Worm (Caenorhabditis elegans) whole organism, L4 larva: ENCODE measurements around the gene suds-3.

ENCODE experiments used
- D1046.2 ChIP-seq: fragments of 200-800 bp; sonication (Bioruptor generic); IDR thresholded peaks from 2 replicates; pipeline ENCODE4 v1.3.6; 2022; ENCODE audit warnings: missing genetic modification characterization, missing compliant biosample characterization
- T20F7.1 ChIP-seq: fragments of 200-800 bp; sonication (Bioruptor generic); optimal IDR thresholded peaks from 2 replicates; lab custom pipeline; 2018; ENCODE audit warnings: mild to moderate bottlenecking, missing genetic modification characterization, missing compliant biosample characterization
- aha-1 ChIP-seq: fragments of 150-350 bp; peaks from one replicate; lab custom pipeline; 2014; ENCODE audit warnings: missing biosample characterization, missing genetic modification characterization
- aly-2 ChIP-seq: sonication (generic microtip); optimal IDR thresholded peaks from 2 replicates; lab custom pipeline; 2018; ENCODE audit warnings: missing biosample characterization, missing genetic modification characterization
- ama-1 ChIP-seq: fragments of 150-350 bp; optimal IDR thresholded peaks from 2 replicates; lab custom pipeline; 2014; ENCODE audit warnings: inconsistent platforms, mixed read lengths
- arid-1 ChIP-seq: fragments of 200-800 bp; sonication (Bioruptor generic); conservative IDR thresholded peaks from 2 replicates; pipeline ENCODE4 v1.3.6; 2022; ENCODE audit warnings: missing genetic modification reagents, missing genetic modification characterization, missing compliant biosample characterization
- ceh-20 ChIP-seq: fragments of 200-800 bp; sonication (Bioruptor generic); IDR thresholded peaks from 2 replicates; pipeline ENCODE4 v1.3.6; 2022; ENCODE audit warnings: missing genetic modification reagents, missing genetic modification characterization, missing compliant biosample characterization
- ceh-28 ChIP-seq: fragments of 150-350 bp; optimal IDR thresholded peaks from 2 replicates; lab custom pipeline; 2014; ENCODE audit warnings: missing biosample characterization, missing genetic modification reagents, missing genetic modification characterization
- cey-2 ChIP-seq: sonication (generic microtip); optimal IDR thresholded peaks from 3 replicates; lab custom pipeline; 2017; ENCODE audit warnings: missing genetic modification characterization, mild to moderate bottlenecking, missing compliant biosample characterization, antibody characterized with exemption, borderline replicate concordance; ENCODE audit not compliant: insufficient read depth
- daf-16 ChIP-seq, 3 experiments: sonication (generic microtip); optimal IDR thresholded peaks; 2 replicates each; lab custom pipeline; 2016 to 2017; ENCODE audit warnings: missing genetic modification characterization in 3 of 3, missing genetic modification reagents in 3 of 3, mild to moderate bottlenecking in 2 of 3, missing compliant biosample characterization in 2 of 3, missing biosample characterization in 1 of 3, moderate library complexity in 1 of 3
- daf-19 ChIP-seq: fragments of 200-800 bp; sonication (Bioruptor generic); conservative IDR thresholded peaks from 2 replicates; pipeline ENCODE4 v1.3.6; 2022; ENCODE audit warnings: missing genetic modification characterization, missing compliant biosample characterization
- daf-8 ChIP-seq: fragments of 200-800 bp; sonication (Bioruptor generic); IDR thresholded peaks from 2 replicates; pipeline ENCODE4 v1.3.6; 2022; ENCODE audit warnings: missing genetic modification characterization, missing compliant biosample characterization
- dmd-6 ChIP-seq: fragments of 200-800 bp; sonication (Bioruptor generic); IDR thresholded peaks from 2 replicates; pipeline ENCODE4 v1.3.6; 2022; ENCODE audit warnings: missing genetic modification reagents, missing genetic modification characterization, missing compliant biosample characterization
- dve-1 ChIP-seq: sonication (generic microtip); optimal IDR thresholded peaks from 2 replicates; lab custom pipeline; 2017; ENCODE audit warnings: antibody characterized with exemption, mild to moderate bottlenecking, missing genetic modification characterization, missing compliant biosample characterization; ENCODE audit not compliant: insufficient read depth
- egl-27 ChIP-seq: sonication (generic microtip); optimal IDR thresholded peaks from 3 replicates; lab custom pipeline; 2017; ENCODE audit warnings: missing biosample characterization, missing genetic modification reagents, missing genetic modification characterization
- fos-1 ChIP-seq: fragments of 150-350 bp; optimal IDR thresholded peaks from 2 replicates; lab custom pipeline; 2014; ENCODE audit warnings: missing biosample characterization, missing genetic modification characterization
- gei-8 ChIP-seq: fragments of 200-800 bp; sonication (Bioruptor generic); optimal IDR thresholded peaks from 2 replicates; lab custom pipeline; 2018; ENCODE audit warnings: mild to moderate bottlenecking, missing genetic modification characterization, missing compliant biosample characterization
- hlh-11 ChIP-seq: fragments of 200-800 bp; sonication (Bioruptor generic); optimal IDR thresholded peaks from 2 replicates; lab custom pipeline; 2018; ENCODE audit warnings: mild to moderate bottlenecking, missing genetic modification characterization, missing compliant biosample characterization
- hlh-30 ChIP-seq: sonication (generic microtip); optimal IDR thresholded peaks from 2 replicates; lab custom pipeline; 2017; ENCODE audit warnings: antibody characterized with exemption, mild to moderate bottlenecking, missing genetic modification characterization, missing compliant biosample characterization; ENCODE audit not compliant: insufficient read depth
- hmg-1.1 ChIP-seq: fragments of 200-800 bp; sonication (Bioruptor generic); IDR thresholded peaks from 2 replicates; pipeline ENCODE4 v1.3.6; 2022; ENCODE audit warnings: missing genetic modification reagents, missing genetic modification characterization, missing compliant biosample characterization
- lim-7 ChIP-seq: fragments of 200-800 bp; sonication (Bioruptor generic); IDR thresholded peaks from 2 replicates; pipeline ENCODE4 v1.3.6; 2022; ENCODE audit warnings: missing genetic modification characterization, missing compliant biosample characterization
- lin-29 ChIP-seq: fragments of 200-800 bp; sonication (Bioruptor generic); IDR thresholded peaks from 2 replicates; pipeline ENCODE4 v1.3.6; 2022; ENCODE audit warnings: missing genetic modification reagents, missing genetic modification characterization, missing compliant biosample characterization
- lin-39 ChIP-seq: fragments of 150-350 bp; optimal IDR thresholded peaks from 2 replicates; lab custom pipeline; 2014; ENCODE audit warnings: missing biosample characterization, missing genetic modification reagents, missing genetic modification characterization
- lir-3 ChIP-seq: sonication (generic microtip); optimal IDR thresholded peaks from 2 replicates; lab custom pipeline; 2016; ENCODE audit warnings: mild to moderate bottlenecking, missing genetic modification characterization, missing compliant biosample characterization
- madf-5 ChIP-seq, 2 experiments: fragments of 200-800 bp; sonication (Bioruptor generic); IDR thresholded peaks; 2 replicates each; pipeline ENCODE4 v1.3.6; 2022; ENCODE audit warnings: missing compliant biosample characterization in 2 of 2, missing genetic modification characterization in 2 of 2
- mdl-1 ChIP-seq, 2 experiments: fragments of 150-350 bp in 1 of 2; sonication (generic microtip) in 1 of 2; optimal IDR thresholded peaks; 2 replicates each; lab custom pipeline; 2014 to 2017; ENCODE audit warnings: missing biosample characterization in 2 of 2, missing genetic modification characterization in 2 of 2
- mep-1 ChIP-seq: fragments of 150-350 bp; sonication (generic microtip); optimal IDR thresholded peaks from 3 replicates; lab custom pipeline; 2014; ENCODE audit warnings: missing biosample characterization, missing genetic modification characterization
- nhr-25 ChIP-seq: sonication (generic microtip); optimal IDR thresholded peaks from 2 replicates; lab custom pipeline; 2017; ENCODE audit warnings: missing genetic modification characterization, mild to moderate bottlenecking, missing compliant biosample characterization, antibody characterized with exemption, moderate library complexity, borderline replicate concordance; ENCODE audit not compliant: insufficient read depth
- nhr-28 ChIP-seq: fragments of 150-350 bp; optimal IDR thresholded peaks from 2 replicates; lab custom pipeline; 2014; ENCODE audit warnings: missing biosample characterization, missing genetic modification characterization
- nhr-41 ChIP-seq: fragments of 200-800 bp; sonication (Bioruptor generic); IDR thresholded peaks from 2 replicates; pipeline ENCODE4 v1.3.6; 2022; ENCODE audit warnings: missing genetic modification reagents, missing genetic modification characterization, missing compliant biosample characterization
- nhr-48 ChIP-seq: sonication (generic microtip); optimal IDR thresholded peaks from 2 replicates; lab custom pipeline; 2016; ENCODE audit warnings: mild to moderate bottlenecking, missing genetic modification characterization, missing compliant biosample characterization
- nhr-76 ChIP-seq: fragments of 150-350 bp; optimal IDR thresholded peaks from 2 replicates; lab custom pipeline; 2014; ENCODE audit warnings: missing biosample characterization, missing genetic modification characterization
- nhr-77 ChIP-seq: fragments of 150-350 bp; optimal IDR thresholded peaks from 2 replicates; lab custom pipeline; 2014; ENCODE audit warnings: missing biosample characterization, missing genetic modification characterization
- php-3 ChIP-seq: fragments of 200-800 bp; sonication (Bioruptor generic); IDR thresholded peaks from 2 replicates; pipeline ENCODE4 v1.3.6; 2022; ENCODE audit warnings: missing genetic modification reagents, missing genetic modification characterization, missing compliant biosample characterization
- pqm-1 ChIP-seq: sonication (generic microtip); optimal IDR thresholded peaks from 2 replicates; lab custom pipeline; 2017; ENCODE audit warnings: missing biosample characterization, missing genetic modification characterization
- rbr-2 ChIP-seq: sonication (generic microtip); optimal IDR thresholded peaks from 2 replicates; lab custom pipeline; 2016; ENCODE audit warnings: missing genotype, missing genetic modification characterization, missing compliant biosample characterization
- sdz-12 ChIP-seq: fragments of 200-800 bp; sonication (Bioruptor generic); optimal IDR thresholded peaks from 2 replicates; lab custom pipeline; 2018; ENCODE audit warnings: mild to moderate bottlenecking, missing genetic modification characterization, missing compliant biosample characterization
- unc-62 ChIP-seq, 3 experiments: fragments of 150-350 bp in 1 of 3; sonication (generic microtip); optimal IDR thresholded peaks in 2 of 3; peaks in 1 of 3; 1 replicate in 1 of 3; 2 replicates in 2 of 3; lab custom pipeline; 2014 to 2017; ENCODE audit warnings: missing biosample characterization in 3 of 3, missing genetic modification characterization in 3 of 3, missing genetic modification reagents in 3 of 3, missing genotype in 1 of 3
- vab-7 ChIP-seq: fragments of 200-800 bp; sonication (Bioruptor generic); IDR thresholded peaks from 2 replicates; pipeline ENCODE4 v1.3.6; 2022; ENCODE audit warnings: missing genetic modification reagents, missing genetic modification characterization, missing compliant biosample characterization
- zip-2 ChIP-seq: fragments of 150-350 bp; optimal IDR thresholded peaks from 2 replicates; lab custom pipeline; 2014; ENCODE audit warnings: missing biosample characterization, missing genetic modification characterization
- ztf-11 ChIP-seq: fragments of 150-350 bp; optimal IDR thresholded peaks from 2 replicates; lab custom pipeline; 2014; ENCODE audit warnings: missing biosample characterization, missing genetic modification characterization
- ztf-7 ChIP-seq: fragments of 150-350 bp; optimal IDR thresholded peaks from 2 replicates; lab custom pipeline; 2014; ENCODE audit warnings: missing biosample characterization, missing genetic modification characterization

suds-3 gene

ce11 chrV:9924389-9924788 is 6.4 kb upstream of the suds-3 start:
- TF ChIP-seq D1046.2 (GFP tag; lab: Robert Waterston, UW) (no peak), nhr-28 (tag; lab: Kevin White, UChicago) (peak; percentile 42), dmd-6 (peak; percentile 34; the same call in 1 of the 2 replicates), aha-1 (tag; lab: Kevin White, UChicago) (peak; percentile 91), aly-2 (tag; lab: Kevin White, UChicago) (no peak), mep-1 (no peak)
- TF ChIP-seq, all 104 proteins: peak for 3

ce11 chrV:9925647-9926046 is 5.2 kb upstream of the suds-3 start:
- TF ChIP-seq hlh-11 (tag; lab: Kevin White, UChicago) = peak; percentile 74
- peak; percentile 35 for TF ChIP-seq cey-2 (tag; lab: Kevin White, UChicago)
- peak; percentile 61 for TF ChIP-seq dve-1 (tag; lab: Kevin White, UChicago)
- TF ChIP-seq php-3 = 0 out of 2 replicates have a peak, but pooled peaks have one; percentile 37
- no peak for TF ChIP-seq arid-1
- no peak for TF ChIP-seq ztf-7 (tag; lab: Kevin White, UChicago)
- peak in 1 of 2 experiments; percentile 17 for TF ChIP-seq daf-16 (GFP tag; optimal IDR thresholded peaks at IDR 0.05; lab: Kevin White, UChicago)
- peak; percentile 59 for TF ChIP-seq daf-16 (tag; optimal IDR thresholded peaks at IDR 0.05; lab: Kevin White, UChicago)
- peak; percentile 12 for TF ChIP-seq nhr-48 (tag; lab: Kevin White, UChicago)
- peak; percentile 23; the same call in 1 of the 2 replicates for TF ChIP-seq nhr-41
- TF ChIP-seq aly-2 (tag; lab: Kevin White, UChicago) = no peak
- peak; percentile 76 for TF ChIP-seq nhr-28 (tag; lab: Kevin White, UChicago)
- no peak for TF ChIP-seq zip-2 (tag; lab: Kevin White, UChicago)
- TF ChIP-seq dmd-6 = peak; percentile 61
- TF ChIP-seq pqm-1 = peak; percentile 97
- TF ChIP-seq, all 104 proteins: peak for 10

ce11 chrV:9926240-9926639 is 4.6 kb upstream of the suds-3 start, which contains the start of gene C50H2.13:
C50H2.13 (plus strand) TSS chrV:9926540.
- no peak for TF ChIP-seq pqm-1
- TF ChIP-seq daf-8 (GFP tag; lab: Robert Waterston, UW) = no peak
- peak; percentile 46 for TF ChIP-seq aha-1 (tag; lab: Kevin White, UChicago)
- TF ChIP-seq, all 104 proteins: peak for 1

- TF ChIP-seq lin-39 (tag; lab: Kevin White, UChicago) (no peak), sdz-12 (GFP tag; lab: Kevin White, UChicago) (no peak), gei-8 (GFP tag; lab: Kevin White, UChicago) (no peak), unc-62 (GFP tag; optimal IDR thresholded peaks at IDR 0.05 in 1 of 2; lab: Kevin White, UChicago) (peak in 1 of 2 experiments; percentile 25), unc-62 (tag; optimal IDR thresholded peaks at IDR 0.05; lab: Kevin White, UChicago) (no peak), T20F7.1 (GFP tag; lab: Kevin White, UChicago) (no peak)
Measured at ce11 chrV:9927381-9927780, 3.4 kb upstream of the suds-3 start.

- no peak for TF ChIP-seq daf-19 (GFP tag; lab: Robert Waterston, UW)
- TF ChIP-seq dve-1 (tag; lab: Kevin White, UChicago) = peak; percentile 69
- TF ChIP-seq ztf-11 (tag; lab: Kevin White, UChicago) = no peak
- TF ChIP-seq lin-29 (GFP tag; lab: Robert Waterston, UW) = no peak
- no peak for TF ChIP-seq vab-7 (GFP tag; lab: Robert Waterston, UW)
- TF ChIP-seq ceh-20 (GFP tag; lab: Robert Waterston, UW) = no peak
- TF ChIP-seq rbr-2 (tag; lab: Kevin White, UChicago) = no peak
- peak; percentile 30 for TF ChIP-seq nhr-28 (tag; lab: Kevin White, UChicago)
- TF ChIP-seq lir-3 (tag; lab: Kevin White, UChicago) = no peak
- TF ChIP-seq pqm-1 = peak; percentile 16
- no peak for TF ChIP-seq mdl-1 (tag; optimal IDR thresholded peaks at IDR 0.05; lab: Kevin White, UChicago)
- TF ChIP-seq ceh-28 (tag; lab: Kevin White, UChicago) = no peak
- no peak for TF ChIP-seq nhr-76 (tag; lab: Kevin White, UChicago)
- no peak for TF ChIP-seq egl-27 (tag; lab: Kevin White, UChicago)
- TF ChIP-seq nhr-25 = no peak
- TF ChIP-seq lim-7 = no peak
- peak; percentile 48 for TF ChIP-seq nhr-77
- TF ChIP-seq ama-1 (lab: Kevin White, UChicago) = no peak
- no peak for TF ChIP-seq madf-5 (GFP tag; IDR thresholded peaks at IDR 0.05; lab: Robert Waterston, UW)
- TF ChIP-seq hlh-30 (tag; lab: Kevin White, UChicago) = peak; percentile 39
- TF ChIP-seq daf-16 (GFP tag; optimal IDR thresholded peaks at IDR 0.05; lab: Kevin White, UChicago) = no peak
- TF ChIP-seq daf-16 (tag; optimal IDR thresholded peaks at IDR 0.05; lab: Kevin White, UChicago) = peak; percentile 90
- no peak for TF ChIP-seq fos-1 (tag; lab: Kevin White, UChicago)
- TF ChIP-seq hmg-1.1 (GFP tag; lab: Robert Waterston, UW) = no peak
Measured at ce11 chrV:9927954-9928353, 2.9 kb upstream of the suds-3 start.
